Worm (Caenorhabditis elegans) whole organism, L4 larva: ENCODE results near the gene C45G9.11.

Experiments
- nhr-111 ChIP-seq: fragments of 200-800 bp; sonication (Bioruptor generic); optimal IDR thresholded peaks from 2 replicates; lab custom pipeline; 2018; ENCODE audit warnings: mild to moderate bottlenecking, missing genetic modification characterization, missing compliant biosample characterization
- saeg-2 ChIP-seq: fragments of 200-800 bp; sonication (Bioruptor generic); IDR thresholded peaks from 2 replicates; pipeline ENCODE4 v1.3.6; 2022; ENCODE audit warnings: missing genetic modification reagents, missing genetic modification characterization, missing compliant biosample characterization
- skn-1 ChIP-seq: fragments of 150-350 bp; optimal IDR thresholded peaks from 2 replicates; lab custom pipeline; 2014; ENCODE audit warnings: missing biosample characterization, missing genetic modification characterization

C45G9.11 gene

DNA sequence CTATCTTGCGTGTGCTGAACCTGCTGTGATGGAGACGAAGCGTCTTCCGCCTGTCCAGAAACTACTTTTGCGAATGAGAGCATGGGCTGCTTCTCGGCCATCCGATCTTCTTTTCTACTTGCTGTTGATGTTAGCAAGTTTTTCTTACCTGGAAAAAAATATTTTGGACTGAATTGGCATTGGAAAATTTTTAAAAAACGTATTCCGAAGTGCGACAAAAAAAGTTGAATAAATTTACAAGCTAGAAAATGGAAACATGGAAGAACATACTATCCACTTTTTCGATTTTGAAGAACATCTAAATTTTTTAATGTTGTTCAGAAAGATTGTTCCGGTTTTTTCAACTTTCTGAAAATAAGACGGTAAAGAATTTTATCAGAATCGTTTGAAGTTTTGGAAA is 51.0 kb downstream of the C45G9.11 start, which contains the start of gene larp-1 (continued):
- no peak for TF ChIP-seq nhr-111 (GFP tag; lab: Kevin White, UChicago)
- no peak for TF ChIP-seq saeg-2
- no peak for TF ChIP-seq skn-1
